Worm (Caenorhabditis elegans) whole organism, L1 larva: ENCODE results near the gene T04C9.3.

Source experiments
- C16A3.4 ChIP-seq: fragments of 150-350 bp; optimal IDR thresholded peaks from 2 replicates; lab custom pipeline; 2014; ENCODE audit warnings: missing biosample characterization, missing genetic modification characterization
- aly-2 ChIP-seq: fragments of 150-350 bp; optimal IDR thresholded peaks from 2 replicates; lab custom pipeline; 2014; ENCODE audit warnings: missing biosample characterization, missing genetic modification characterization
- ceh-88 ChIP-seq: fragments of 200-800 bp; sonication (Bioruptor generic); IDR thresholded peaks from 2 replicates; pipeline ENCODE4 v1.3.6; 2022; ENCODE audit warnings: missing genetic modification characterization, missing compliant biosample characterization
- hpl-2 ChIP-seq: fragments of 150-350 bp; optimal IDR thresholded peaks from 2 replicates; lab custom pipeline; 2014; ENCODE audit warnings: missing biosample characterization, missing genetic modification reagents, missing genetic modification characterization
- nhr-11 ChIP-seq: fragments of 150-350 bp; optimal IDR thresholded peaks from 2 replicates; lab custom pipeline; 2014; ENCODE audit warnings: missing biosample characterization, missing genetic modification characterization
- nhr-28 ChIP-seq: fragments of 150-350 bp; optimal IDR thresholded peaks from 2 replicates; lab custom pipeline; 2014; ENCODE audit warnings: missing biosample characterization, missing genetic modification characterization
- nhr-47 ChIP-seq: sonication (generic microtip); optimal IDR thresholded peaks from 2 replicates; lab custom pipeline; 2016; ENCODE audit warnings: mild to moderate bottlenecking, missing genetic modification characterization, moderate library complexity, missing compliant biosample characterization
- nhr-84 ChIP-seq: sonication (generic microtip); optimal IDR thresholded peaks from 2 replicates; lab custom pipeline; 2017; ENCODE audit warnings: missing biosample characterization, missing genetic modification characterization
- nhr-90 ChIP-seq: sonication (generic microtip); optimal IDR thresholded peaks from 2 replicates; lab custom pipeline; 2016; ENCODE audit warnings: mild to moderate bottlenecking, missing genetic modification characterization, missing compliant biosample characterization; ENCODE audit not compliant: poor library complexity
- sptf-1 ChIP-seq: fragments of 150-350 bp; optimal IDR thresholded peaks from 2 replicates; lab custom pipeline; 2014; ENCODE audit warnings: missing biosample characterization, missing genetic modification characterization
- unc-86 ChIP-seq: sonication (generic microtip); optimal IDR thresholded peaks from 2 replicates; lab custom pipeline; 2016; ENCODE audit warnings: missing genetic modification characterization, missing compliant biosample characterization
- xbp-1 ChIP-seq: sonication (generic microtip); optimal IDR thresholded peaks from 2 replicates; lab custom pipeline; 2016; ENCODE audit warnings: missing genetic modification characterization, missing compliant biosample characterization
- zag-1 ChIP-seq: fragments of 150-350 bp; optimal IDR thresholded peaks from 2 replicates; lab custom pipeline; 2014; ENCODE audit warnings: missing biosample characterization, missing genetic modification characterization
- zip-4 ChIP-seq: fragments of 200-800 bp; sonication (Bioruptor generic); optimal IDR thresholded peaks from 2 replicates; lab custom pipeline; 2018; ENCODE audit warnings: mild to moderate bottlenecking, missing genetic modification characterization, moderate library complexity, missing compliant biosample characterization

The T04C9.3 gene

ce11 chrIII:6030483-6030882 lies 45.0 kb downstream of the T04C9.3 start, which contains the start of gene ZK328.6:
Gene ZK328.6 (minus strand): TSS chrIII:6030583.
- TF ChIP-seq nhr-90 (no peak), ceh-88 (GFP tag; lab: Robert Waterston, UW) (no peak), nhr-11 (tag; lab: Kevin White, UChicago) (no peak), unc-86 (no peak), nhr-28 (tag; lab: Kevin White, UChicago) (no peak), nhr-47 (tag; lab: Kevin White, UChicago) (no peak), aly-2 (tag; lab: Kevin White, UChicago) (no peak), zip-4 (GFP tag; lab: Kevin White, UChicago) (no peak), sptf-1 (tag; lab: Kevin White, UChicago) (no peak), xbp-1 (tag; lab: Kevin White, UChicago) (no peak), zag-1 (no peak), hpl-2 (GFP tag; lab: Kevin White, UChicago) (no peak), C16A3.4 (tag; lab: Kevin White, UChicago) (no peak), nhr-84 (tag; lab: Kevin White, UChicago) (no peak)
